Worm (Caenorhabditis elegans): ENCODE results near the gene Y62E10A.6.

DNA sequence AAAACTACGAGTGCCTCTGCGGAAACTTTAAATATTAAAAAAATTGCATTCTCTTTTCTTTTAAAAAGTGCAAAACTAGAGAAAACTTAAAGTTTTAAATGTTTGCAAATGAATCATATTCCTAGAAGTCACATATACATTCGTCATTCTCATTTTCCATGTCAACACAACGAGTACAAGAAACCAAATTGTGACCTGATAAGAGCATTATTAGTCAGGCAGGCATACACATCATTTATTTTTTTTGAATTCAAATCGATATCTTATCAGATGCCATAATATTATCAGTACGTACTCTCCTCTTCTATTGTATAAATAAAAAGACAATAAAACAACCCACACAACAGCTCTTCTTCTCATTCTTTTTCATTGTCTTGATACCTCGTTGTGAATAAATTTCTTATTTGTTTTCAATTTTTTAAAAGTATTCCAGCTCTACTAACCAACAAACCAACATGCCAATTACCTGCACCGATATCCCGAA is 24.5 kb upstream of the Y62E10A.6 start, which contains the start of gene W02A2.9:
- no peak for TF ChIP-seq ama-1 (optimal IDR thresholded peaks at IDR 0.05)
- TF ChIP-seq tag-97 (GFP tag; IDR thresholded peaks at IDR 0.05), result no peak
- no peak for TF ChIP-seq unc-62 (GFP tag; optimal IDR thresholded peaks at IDR 0.05 in 1 of 2)
- TF ChIP-seq unc-62 (tag; optimal IDR thresholded peaks at IDR 0.05), result no peak
- no peak for TF ChIP-seq lim-7 (GFP tag; IDR thresholded peaks at IDR 0.05)
- TF ChIP-seq mep-1 (tag; optimal IDR thresholded peaks at IDR 0.05), result no peak
- TF ChIP-seq nhr-237 (tag; optimal IDR thresholded peaks at IDR 0.05), result no peak
- TF ChIP-seq lin-13 (GFP tag; optimal IDR thresholded peaks at IDR 0.05), result no peak
- TF ChIP-seq zip-2 (tag; optimal IDR thresholded peaks at IDR 0.05), result no peak
- TF ChIP-seq daf-8 (GFP tag; IDR thresholded peaks at IDR 0.05), result no peak
- TF ChIP-seq fkh-10 (GFP tag; optimal IDR thresholded peaks at IDR 0.05), result no peak
- TF ChIP-seq Y75B8A.6 (GFP tag; IDR thresholded peaks at IDR 0.05), result no peak
- TF ChIP-seq nhr-76 (tag; optimal IDR thresholded peaks at IDR 0.05), result no peak
- TF ChIP-seq snpc-4 (tag; optimal IDR thresholded peaks at IDR 0.05), result no peak
- TF ChIP-seq lin-39 (tag; optimal IDR thresholded peaks at IDR 0.05), result no peak

Data from whole organism, L4 larva.